Fruit fly (Drosophila melanogaster) whole organism, pupa: ENCODE data around the gene Sec13.

Source experiments
- CG10348 ChIP-seq: fragments of 200-800 bp; sonication (Bioruptor generic); IDR thresholded peaks from 2 replicates; pipeline ENCODE4 v1.3.6; 2022; ENCODE audit warnings: missing biosample characterization, missing genetic modification characterization
- CG12605 ChIP-seq: fragments of 200-800 bp; sonication (Bioruptor generic); IDR thresholded peaks from 2 replicates; pipeline ENCODE4 v1.3.6; 2022; ENCODE audit warnings: missing biosample characterization, missing genetic modification characterization
- CG13204 ChIP-seq: fragments of 200-800 bp; sonication (Bioruptor generic); optimal IDR thresholded peaks from 2 replicates; lab custom pipeline; 2018; ENCODE audit warnings: missing biosample characterization, mild to moderate bottlenecking, missing genetic modification characterization, moderate library complexity
- CG14655 ChIP-seq: fragments of 200-800 bp; sonication (Bioruptor generic); optimal IDR thresholded peaks from 3 replicates; lab custom pipeline; 2017; ENCODE audit warnings: mild to moderate bottlenecking, missing biosample characterization, missing genetic modification reagents, missing genetic modification characterization
- CG15710 ChIP-seq: fragments of 200-800 bp; sonication (Bioruptor generic); optimal IDR thresholded peaks from 2 replicates; lab custom pipeline; 2018; ENCODE audit warnings: missing biosample characterization, mild to moderate bottlenecking, missing genetic modification characterization, moderate library complexity
- CG17806 ChIP-seq: fragments of 200-800 bp; sonication (Bioruptor generic); optimal IDR thresholded peaks from 2 replicates; lab custom pipeline; 2018; ENCODE audit warnings: missing biosample characterization, mild to moderate bottlenecking, missing genetic modification characterization, moderate library complexity
- CG32121 ChIP-seq: fragments of 200-800 bp; sonication (Bioruptor generic); IDR thresholded peaks from 2 replicates; pipeline ENCODE4 v1.3.6; 2022; ENCODE audit warnings: missing biosample characterization, missing genetic modification characterization
- CG34367 ChIP-seq: fragments of 200-800 bp; sonication (Bioruptor generic); optimal IDR thresholded peaks from 2 replicates; lab custom pipeline; 2018; ENCODE audit warnings: missing biosample characterization, mild to moderate bottlenecking, missing genetic modification characterization
- CG4496 ChIP-seq: fragments of 200-800 bp; sonication (Bioruptor generic); IDR thresholded peaks from 3 replicates; pipeline ENCODE4 v1.3.6; 2022; ENCODE audit warnings: missing biosample characterization, missing genetic modification characterization
- CG8159 ChIP-seq: fragments of 200-800 bp; sonication (Bioruptor generic); optimal IDR thresholded peaks from 3 replicates; lab custom pipeline; 2018; ENCODE audit warnings: missing biosample characterization, mild to moderate bottlenecking, missing genetic modification characterization, moderate library complexity
- CG8301 ChIP-seq: fragments of 200-800 bp; sonication (Bioruptor generic); optimal IDR thresholded peaks from 2 replicates; lab custom pipeline; 2018; ENCODE audit warnings: missing biosample characterization, mild to moderate bottlenecking, missing genetic modification characterization
- CG9948 ChIP-seq: fragments of 200-800 bp; sonication (Bioruptor generic); optimal IDR thresholded peaks from 2 replicates; lab custom pipeline; 2018; ENCODE audit warnings: missing biosample characterization, mild to moderate bottlenecking, missing genetic modification characterization, moderate library complexity
- D1 ChIP-seq: fragments of 200-800 bp; sonication (Bioruptor generic); optimal IDR thresholded peaks from 2 replicates; lab custom pipeline; 2018; ENCODE audit warnings: missing biosample characterization, mild to moderate bottlenecking, missing genetic modification characterization, moderate library complexity
- EcR ChIP-seq: fragments of 200-800 bp; sonication (Bioruptor generic); optimal IDR thresholded peaks from 3 replicates; lab custom pipeline; 2019; ENCODE audit warnings: missing biosample characterization, missing genetic modification characterization, mild to moderate bottlenecking, moderate library complexity, missing genetic modification reagents
- Ets98B ChIP-seq: fragments of 200-800 bp; sonication (Bioruptor generic); IDR thresholded peaks from 2 replicates; pipeline ENCODE4 v1.3.6; 2022; ENCODE audit warnings: missing biosample characterization, missing genetic modification characterization
- Pif1A ChIP-seq: fragments of 200-800 bp; sonication (Bioruptor generic); optimal IDR thresholded peaks from 3 replicates; lab custom pipeline; 2016; ENCODE audit warnings: missing biosample characterization, missing genetic modification characterization
- Pif1B ChIP-seq: fragments of 200-800 bp; sonication (Bioruptor generic); optimal IDR thresholded peaks from 3 replicates; lab custom pipeline; 2016; ENCODE audit warnings: missing biosample characterization, missing genetic modification characterization
- Snoo ChIP-seq: fragments of 200-800 bp; sonication (Bioruptor generic); optimal IDR thresholded peaks from 3 replicates; lab custom pipeline; 2017; ENCODE audit warnings: missing biosample characterization, mild to moderate bottlenecking, missing genetic modification characterization, inconsistent platforms
- fd96Ca ChIP-seq: fragments of 200-800 bp; sonication (Bioruptor generic); IDR thresholded peaks from 3 replicates; pipeline ENCODE4 v1.3.6; 2022; ENCODE audit warnings: missing biosample characterization, missing genetic modification characterization
- gl ChIP-seq: fragments of 200-800 bp; sonication (Bioruptor generic); optimal IDR thresholded peaks from 2 replicates; lab custom pipeline; 2018; ENCODE audit warnings: missing biosample characterization, mild to moderate bottlenecking, missing genetic modification characterization
- rn ChIP-seq: fragments of 200-800 bp; sonication (Bioruptor generic); IDR thresholded peaks from 2 replicates; pipeline ENCODE4 v1.3.6; 2022; ENCODE audit warnings: missing biosample characterization, missing genetic modification characterization

Gene Sec13

dm6 chr3R:23360356-23360755, 4.3 kb downstream of the Sec13 start:
- TF ChIP-seq Pif1B = no peak
- peak; percentile 23 for TF ChIP-seq EcR (GFP tag; lab: Kevin White, UChicago)

- TF ChIP-seq CG14655 (GFP tag; lab: Kevin White, UChicago) = peak; percentile 81
- TF ChIP-seq CG9948 (tag; lab: Kevin White, UChicago) = peak; percentile 72
- TF ChIP-seq EcR (GFP tag; lab: Kevin White, UChicago) = peak; percentile 80
- TF ChIP-seq CG34367 (tag; lab: Kevin White, UChicago) = peak; percentile 56
- TF ChIP-seq CG4496 (GFP tag; lab: Robert Waterston, UW) = peak; percentile 81
- TF ChIP-seq gl (tag; lab: Kevin White, UChicago) = peak; percentile 34
- no peak for TF ChIP-seq D1
- TF ChIP-seq Pif1B = no peak
- TF ChIP-seq rn (GFP tag; lab: Robert Waterston, UW) = peak; percentile 32; the same call in 1 of the 2 replicates
- peak; percentile 81 for TF ChIP-seq Snoo (tag; lab: Kevin White, UChicago)
- no peak for TF ChIP-seq CG10348 (GFP tag; lab: Robert Waterston, UW)
- peak; percentile 56; the same call in 1 of the 2 replicates for TF ChIP-seq CG32121 (GFP tag; lab: Robert Waterston, UW)
- TF ChIP-seq CG13204 (GFP tag; lab: Kevin White, UChicago) = no peak
- peak; percentile 67 for TF ChIP-seq Pif1A (GFP tag; lab: Kevin White, UChicago)
- peak; percentile 83 for TF ChIP-seq CG8159 (tag; lab: Kevin White, UChicago)
- TF ChIP-seq CG12605 (GFP tag; lab: Robert Waterston, UW) = peak; percentile 67
- peak; percentile 73 for TF ChIP-seq CG8301
- TF ChIP-seq fd96Ca (GFP tag; lab: Robert Waterston, UW) = peak; percentile 59; the same call in 1 of the 3 replicates
- peak; percentile 74 for TF ChIP-seq CG15710
- TF ChIP-seq CG17806 (tag; lab: Kevin White, UChicago) = peak; percentile 74
- TF ChIP-seq Ets98B (GFP tag; lab: Robert Waterston, UW) = peak; percentile 82
Measured at dm6 chr3R:23363515-23364124, 7.5 kb downstream of the Sec13 start, which contains the start of gene CG4408. CG4408 (minus strand) TSS chr3R:23363574.

dm6 chr3R:23365028-23365427, 8.9 kb downstream of the Sec13 start:
- TF ChIP-seq CG9948 (tag; lab: Kevin White, UChicago) (no peak), Ets98B (GFP tag; lab: Robert Waterston, UW) (peak; percentile 50; the same call in 1 of the 2 replicates), D1 (no peak), EcR (GFP tag; lab: Kevin White, UChicago) (no peak), CG14655 (GFP tag; lab: Kevin White, UChicago) (peak; percentile 17), CG32121 (GFP tag; lab: Robert Waterston, UW) (peak; percentile 11; the same call in 1 of the 2 replicates), Pif1A (GFP tag; lab: Kevin White, UChicago) (peak; percentile 18), CG4496 (GFP tag; lab: Robert Waterston, UW) (peak; percentile 69; the same call in 2 of the 3 replicates), CG12605 (GFP tag; lab: Robert Waterston, UW) (0 out of 2 replicates have a peak, but pooled peaks have one; percentile 12), CG8301 (peak; percentile 58), Snoo (tag; lab: Kevin White, UChicago) (no peak), CG34367 (tag; lab: Kevin White, UChicago) (no peak)
- TF ChIP-seq, all 21 proteins: peak for 7

dm6 chr3R:23367540-23367939, 11.5 kb downstream of the Sec13 start:
- TF ChIP-seq CG4496 (GFP tag; lab: Robert Waterston, UW) (peak; percentile 57; the same call in 2 of the 3 replicates), Ets98B (GFP tag; lab: Robert Waterston, UW) (peak; percentile 43), CG8301 (peak; percentile 53), CG15710 (no peak), CG32121 (GFP tag; lab: Robert Waterston, UW) (no peak), CG14655 (GFP tag; lab: Kevin White, UChicago) (peak; percentile 58), Pif1A (GFP tag; lab: Kevin White, UChicago) (peak; percentile 0)

- TF ChIP-seq CG8159 (tag; lab: Kevin White, UChicago) = peak; percentile 8
- TF ChIP-seq CG13204 (GFP tag; lab: Kevin White, UChicago) = no peak
- TF ChIP-seq rn (GFP tag; lab: Robert Waterston, UW) = no peak
- TF ChIP-seq EcR (GFP tag; lab: Kevin White, UChicago) = no peak
- peak; percentile 25 for TF ChIP-seq CG9948 (tag; lab: Kevin White, UChicago)
- TF ChIP-seq CG17806 (tag; lab: Kevin White, UChicago) = no peak
- TF ChIP-seq Pif1B = peak; percentile 7
- TF ChIP-seq CG15710 = peak; percentile 11
- peak; percentile 43 for TF ChIP-seq Pif1A (GFP tag; lab: Kevin White, UChicago)
- TF ChIP-seq CG14655 (GFP tag; lab: Kevin White, UChicago) = peak; percentile 60
- TF ChIP-seq CG12605 (GFP tag; lab: Robert Waterston, UW) = no peak
- TF ChIP-seq CG34367 (tag; lab: Kevin White, UChicago) = peak; percentile 10
- peak; percentile 44 for TF ChIP-seq CG8301
- no peak for TF ChIP-seq CG32121 (GFP tag; lab: Robert Waterston, UW)
- TF ChIP-seq Ets98B (GFP tag; lab: Robert Waterston, UW) = no peak
- no peak for TF ChIP-seq D1
- no peak for TF ChIP-seq gl (tag; lab: Kevin White, UChicago)
- no peak for TF ChIP-seq Snoo (tag; lab: Kevin White, UChicago)
- no peak for TF ChIP-seq CG10348 (GFP tag; lab: Robert Waterston, UW)
- no peak for TF ChIP-seq CG4496 (GFP tag; lab: Robert Waterston, UW)
- 0 out of 3 replicates have a peak, but pooled peaks have one; percentile 39 for TF ChIP-seq fd96Ca (GFP tag; lab: Robert Waterston, UW)
Measured at dm6 chr3R:23368235-23368634, 12.2 kb downstream of the Sec13 start.
